Worm (Caenorhabditis elegans) whole organism, L2 larva: ENCODE data around the gene msp-56.

Experiments
- R02D3.7 ChIP-seq: fragments of 150-350 bp; optimal IDR thresholded peaks from 2 replicates; lab custom pipeline; 2014; ENCODE audit warnings: missing biosample characterization, missing genetic modification characterization
- alr-1 ChIP-seq: fragments of 150-350 bp; optimal IDR thresholded peaks from 2 replicates; lab custom pipeline; 2014; ENCODE audit warnings: missing biosample characterization, missing genetic modification characterization
- gmeb-1 ChIP-seq: fragments of 150-350 bp; optimal IDR thresholded peaks from 2 replicates; lab custom pipeline; 2014; ENCODE audit warnings: missing biosample characterization, missing genetic modification characterization
- mab-5 ChIP-seq: fragments of 150-350 bp; optimal IDR thresholded peaks from 2 replicates; lab custom pipeline; 2014; ENCODE audit warnings: missing biosample characterization, missing genetic modification characterization
- sem-4 ChIP-seq: fragments of 150-350 bp; optimal IDR thresholded peaks from 2 replicates; lab custom pipeline; 2014; ENCODE audit warnings: missing biosample characterization, missing genetic modification reagents, missing genetic modification characterization
- skn-1 ChIP-seq: sonication (generic microtip); optimal IDR thresholded peaks from 2 replicates; lab custom pipeline; 2017; ENCODE audit warnings: missing biosample characterization, missing genetic modification characterization
- unc-55 ChIP-seq: fragments of 150-350 bp; sonication (generic microtip); optimal IDR thresholded peaks from 3 replicates; lab custom pipeline; 2014; ENCODE audit warnings: missing biosample characterization, missing genetic modification reagents, missing genetic modification characterization
- unc-62 ChIP-seq: fragments of 150-350 bp; optimal IDR thresholded peaks from 2 replicates; lab custom pipeline; 2014; ENCODE audit warnings: missing biosample characterization, missing genetic modification reagents, missing genetic modification characterization
- zag-1 ChIP-seq: fragments of 150-350 bp; optimal IDR thresholded peaks from 2 replicates; lab custom pipeline; 2014; ENCODE audit warnings: missing biosample characterization, missing genetic modification characterization
- ztf-11 ChIP-seq: sonication (generic microtip); optimal IDR thresholded peaks from 2 replicates; lab custom pipeline; 2017; ENCODE audit warnings: missing biosample characterization, missing genetic modification characterization

DNA sequence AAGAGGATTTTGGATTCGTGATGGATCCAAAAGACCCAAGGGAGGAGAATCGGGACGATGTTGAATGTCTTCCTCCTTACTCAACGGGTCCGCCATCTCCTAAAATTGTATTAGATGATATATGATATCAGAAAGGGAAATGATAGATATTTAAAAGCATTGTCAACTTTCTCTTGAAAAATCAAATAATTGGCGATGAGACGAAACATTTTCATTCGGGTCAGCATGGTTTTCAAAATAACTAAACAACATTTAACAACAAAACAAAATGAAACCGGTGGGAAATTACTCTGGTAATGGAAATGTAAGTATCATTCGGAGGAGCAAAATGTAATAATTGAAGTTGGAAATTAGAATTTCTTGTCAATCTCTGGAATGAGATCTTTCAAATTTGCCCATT, 44.8 kb upstream of the msp-56 start, which contains the start of gene pis-1:
- TF ChIP-seq sem-4 (tag; lab: Kevin White, UChicago) = no peak
- no peak for TF ChIP-seq skn-1
- no peak for TF ChIP-seq mab-5 (tag; lab: Kevin White, UChicago)
- no peak for TF ChIP-seq ztf-11 (tag; lab: Kevin White, UChicago)
- TF ChIP-seq alr-1 (tag; lab: Kevin White, UChicago) = no peak
- no peak for TF ChIP-seq unc-62
- no peak for TF ChIP-seq zag-1
- no peak for TF ChIP-seq R02D3.7 (tag; lab: Kevin White, UChicago)
- TF ChIP-seq unc-55 (GFP tag; lab: Kevin White, UChicago) = no peak
- TF ChIP-seq gmeb-1 = no peak
